Fruit fly (Drosophila melanogaster) whole organism, wandering third instar larva: Measurements from ENCODE around the gene rut.

Experiments used
- Abd-B ChIP-seq: fragments of >200 bp; optimal IDR thresholded peaks from 2 replicates; lab custom pipeline; 2017; ENCODE audit warnings: missing biosample characterization, missing genetic modification characterization
- CG32264 ChIP-seq: fragments of 200-800 bp; sonication (Bioruptor generic); optimal IDR thresholded peaks from 2 replicates; lab custom pipeline; 2016; ENCODE audit warnings: missing biosample characterization, missing genetic modification characterization
- CrebA ChIP-seq: fragments of 200-800 bp; sonication (Bioruptor generic); optimal IDR thresholded peaks from 2 replicates; lab custom pipeline; 2016; ENCODE audit warnings: missing biosample characterization, mild to moderate bottlenecking, missing genetic modification characterization, borderline replicate concordance
- Dfd ChIP-seq: fragments of >200 bp; optimal IDR thresholded peaks from 2 replicates; lab custom pipeline; 2017; ENCODE audit warnings: missing biosample characterization, missing genetic modification characterization
- Dif ChIP-seq: fragments of 200-275, 200-300 bp; sonication (Bioruptor generic); optimal IDR thresholded peaks from 2 replicates; lab custom pipeline; 2018; ENCODE audit warnings: missing biosample characterization, missing genetic modification characterization; ENCODE audit not compliant: partially characterized antibody
- GATAd ChIP-seq: sonication (Bioruptor generic); optimal IDR thresholded peaks from 2 replicates; lab custom pipeline; 2016; ENCODE audit warnings: missing biosample characterization, missing genetic modification characterization
- Hnf4 ChIP-seq: fragments of 200-800 bp; sonication (Bioruptor generic); optimal IDR thresholded peaks from 2 replicates; lab custom pipeline; 2016; ENCODE audit warnings: missing biosample characterization, mild to moderate bottlenecking, missing genetic modification characterization
- Hr78 ChIP-seq: fragments of >200 bp; optimal IDR thresholded peaks from 2 replicates; lab custom pipeline; 2017; ENCODE audit warnings: missing biosample characterization, missing genetic modification characterization
- Hr83 ChIP-seq: fragments of 200-300 bp; sonication (Bioruptor generic); optimal IDR thresholded peaks from 2 replicates; lab custom pipeline; 2016; ENCODE audit warnings: missing biosample characterization, mild to moderate bottlenecking, missing genetic modification characterization, moderate library complexity; ENCODE audit not compliant: poor library complexity, severe bottlenecking
- Myc ChIP-seq: fragments of >200 bp; optimal IDR thresholded peaks from 2 replicates; lab custom pipeline; 2017
- N ChIP-seq: fragments of >200 bp; optimal IDR thresholded peaks from 2 replicates; lab custom pipeline; 2018; ENCODE audit warnings: missing biosample characterization, missing external identifiers, missing genetic modification characterization
- OdsH ChIP-seq: fragments of 200-800 bp; sonication (Bioruptor generic); optimal IDR thresholded peaks from 2 replicates; lab custom pipeline; 2016; ENCODE audit warnings: missing biosample characterization, mild to moderate bottlenecking, missing genetic modification characterization
- Rel ChIP-seq, 2 experiments: fragments of 200-800 bp; sonication (Bioruptor generic) in 1 of 2; optimal IDR thresholded peaks; 2 replicates in 1 of 2; 3 replicates in 1 of 2; lab custom pipeline; 2016 to 2019; ENCODE audit warnings: mild to moderate bottlenecking in 2 of 2, missing biosample characterization in 2 of 2, missing genetic modification characterization in 2 of 2, moderate library complexity in 1 of 2
- Sp1 ChIP-seq: fragments of 200-800 bp; sonication (Bioruptor generic); optimal IDR thresholded peaks from 3 replicates; lab custom pipeline; 2019; ENCODE audit warnings: missing biosample characterization, mild to moderate bottlenecking, missing genetic modification characterization, moderate library complexity
- Vsx2 ChIP-seq: fragments of 200-300, 225-300 bp; sonication (Bioruptor generic); optimal IDR thresholded peaks from 2 replicates; lab custom pipeline; 2018; ENCODE audit warnings: missing biosample characterization, missing genetic modification characterization; ENCODE audit not compliant: partially characterized antibody
- br ChIP-seq: fragments of 200-800 bp; sonication (Bioruptor generic); optimal IDR thresholded peaks from 2 replicates; lab custom pipeline; 2016; ENCODE audit warnings: missing biosample characterization, missing genetic modification characterization
- brk ChIP-seq: fragments of 200-800 bp; sonication (Bioruptor generic); optimal IDR thresholded peaks from 2 replicates; lab custom pipeline; 2016; ENCODE audit warnings: missing biosample characterization, mild to moderate bottlenecking, missing genetic modification characterization
- dl ChIP-seq, 2 experiments: fragments of 175-275, 200-275 bp in 1 of 2; fragments of 200-275 bp in 1 of 2; sonication (Bioruptor generic); optimal IDR thresholded peaks; lab custom pipeline; 2018; ENCODE audit warnings: mild to moderate bottlenecking in 2 of 2, missing biosample characterization in 2 of 2, missing genetic modification characterization in 2 of 2, moderate library complexity in 2 of 2; ENCODE audit not compliant: partially characterized antibody in 2 of 2, insufficient read depth in 1 of 2
- dmrt93B ChIP-seq: fragments of 200-800 bp; sonication (Bioruptor generic); optimal IDR thresholded peaks from 2 replicates; lab custom pipeline; 2018; ENCODE audit warnings: missing biosample characterization, mild to moderate bottlenecking, missing genetic modification characterization
- dsf ChIP-seq: sonication (Bioruptor generic); optimal IDR thresholded peaks from 2 replicates; lab custom pipeline; 2016; ENCODE audit warnings: missing biosample characterization, missing genetic modification characterization, borderline replicate concordance
- ey ChIP-seq: fragments of 200-800 bp; sonication (Bioruptor generic); optimal IDR thresholded peaks from 2 replicates; lab custom pipeline; 2016; ENCODE audit warnings: missing biosample characterization, missing genetic modification characterization
- foxo ChIP-seq, 2 experiments: fragments of 200-800 bp; sonication (Bioruptor generic); optimal IDR thresholded peaks; 2 replicates in 1 of 2; 3 replicates in 1 of 2; lab custom pipeline; 2016 to 2017; ENCODE audit warnings: missing biosample characterization in 2 of 2, missing genetic modification characterization in 2 of 2
- fru ChIP-seq: fragments of 200-800 bp; sonication (Bioruptor generic); optimal IDR thresholded peaks from 3 replicates; lab custom pipeline; 2016; ENCODE audit warnings: missing biosample characterization, mild to moderate bottlenecking, missing genetic modification characterization
- h ChIP-seq: fragments of 200-800 bp; sonication (Bioruptor generic); optimal IDR thresholded peaks from 3 replicates; lab custom pipeline; 2016; ENCODE audit warnings: missing biosample characterization, mild to moderate bottlenecking, missing genetic modification characterization
- jim ChIP-seq: fragments of 175-275, 200-325 bp; sonication (Bioruptor generic); optimal IDR thresholded peaks from 2 replicates; lab custom pipeline; 2016; ENCODE audit warnings: missing biosample characterization, mild to moderate bottlenecking, missing genetic modification characterization
- lola ChIP-seq: fragments of >200 bp; optimal IDR thresholded peaks from 2 replicates; lab custom pipeline; 2017; ENCODE audit warnings: missing biosample characterization, missing genetic modification characterization
- pan ChIP-seq: fragments of >200 bp; optimal IDR thresholded peaks from 2 replicates; lab custom pipeline; 2017
- psq ChIP-seq: fragments of 200-800 bp; sonication (Bioruptor generic); optimal IDR thresholded peaks from 3 replicates; lab custom pipeline; 2017; ENCODE audit warnings: missing biosample characterization, mild to moderate bottlenecking, missing genetic modification characterization, moderate library complexity
- rgr ChIP-seq: fragments of 200-800 bp; sonication (Bioruptor generic); optimal IDR thresholded peaks from 3 replicates; lab custom pipeline; 2016; ENCODE audit warnings: missing biosample characterization, mild to moderate bottlenecking, missing genetic modification characterization
- sage ChIP-seq: fragments of 200-800 bp; sonication (Bioruptor generic); optimal IDR thresholded peaks from 2 replicates; lab custom pipeline; 2016; ENCODE audit warnings: missing biosample characterization, mild to moderate bottlenecking, missing genetic modification characterization
- sv ChIP-seq: fragments of 200-800 bp; sonication (Bioruptor generic); optimal IDR thresholded peaks from 3 replicates; lab custom pipeline; 2016; ENCODE audit warnings: missing biosample characterization, missing genetic modification characterization
- woc ChIP-seq: sonication (Bioruptor generic); optimal IDR thresholded peaks from 2 replicates; lab custom pipeline; 2016; ENCODE audit warnings: missing biosample characterization, mild to moderate bottlenecking, missing genetic modification characterization

The rut gene

dm6 chrX:14857883-14858282, 32.0 kb upstream of the rut start:
- TF ChIP-seq Sp1 (no peak), CrebA (no peak)

dm6 chrX:14856261-14856660, 30.4 kb upstream of the rut start, which contains the start of gene CG9519:
TSS of gene CG9519 (minus strand) at chrX:14856361.
- TF ChIP-seq woc = no peak
- TF ChIP-seq sv (GFP tag; lab: Kevin White, UChicago) = no peak
- TF ChIP-seq Hnf4 (GFP tag; lab: Kevin White, UChicago) = no peak
- no peak for TF ChIP-seq N (GFP tag; lab: Kevin White, UChicago)
- TF ChIP-seq dl (GFP tag; optimal IDR thresholded peaks at IDR 0.05; lab: Kevin White, UChicago; ENCODE audit: insufficient read depth in 1 of 2, partially characterized antibody in 2 of 2) = no peak
- TF ChIP-seq CrebA = no peak
- TF ChIP-seq lola (GFP tag; lab: Kevin White, UChicago) = no peak
- no peak for TF ChIP-seq Hr83 (GFP tag; lab: Kevin White, UChicago)
- TF ChIP-seq Abd-B (GFP tag; lab: Kevin White, UChicago) = no peak
- TF ChIP-seq dmrt93B (GFP tag; lab: Kevin White, UChicago) = no peak
- TF ChIP-seq sage = no peak
- TF ChIP-seq foxo (GFP tag; optimal IDR thresholded peaks at IDR 0.05; lab: Kevin White, UChicago) = no peak
- TF ChIP-seq pan (lab: Kevin White, UChicago) = no peak
- no peak for TF ChIP-seq Dfd
- TF ChIP-seq Rel (GFP tag; optimal IDR thresholded peaks at IDR 0.05; lab: Kevin White, UChicago) = no peak
- TF ChIP-seq Rel (tag; optimal IDR thresholded peaks at IDR 0.05; lab: Kevin White, UChicago) = no peak
- no peak for TF ChIP-seq dsf (GFP tag; lab: Kevin White, UChicago)
- TF ChIP-seq jim (GFP tag; lab: Kevin White, UChicago) = no peak
- TF ChIP-seq, all 38 proteins: peak for 0

dm6 chrX:14853153-14853672, 27.3 kb upstream of the rut start, which contains the start of gene CG9521:
TSS of gene CG9521 (minus strand) at chrX:14853269.
- TF ChIP-seq dmrt93B (GFP tag; lab: Kevin White, UChicago) = no peak
- no peak for TF ChIP-seq GATAd (GFP tag; lab: Kevin White, UChicago)
- TF ChIP-seq brk (GFP tag; lab: Kevin White, UChicago) = no peak
- no peak for TF ChIP-seq Vsx2 (GFP tag; lab: Kevin White, UChicago)
- no peak for TF ChIP-seq CG32264 (GFP tag; lab: Kevin White, UChicago)
- no peak for TF ChIP-seq Dfd
- no peak for TF ChIP-seq sage
- no peak for TF ChIP-seq woc
- no peak for TF ChIP-seq Rel (GFP tag; optimal IDR thresholded peaks at IDR 0.05; lab: Kevin White, UChicago)
- no peak for TF ChIP-seq Rel (tag; optimal IDR thresholded peaks at IDR 0.05; lab: Kevin White, UChicago)
- TF ChIP-seq dl (GFP tag; optimal IDR thresholded peaks at IDR 0.05; lab: Kevin White, UChicago; ENCODE audit: insufficient read depth in 1 of 2, partially characterized antibody in 2 of 2) = no peak
- TF ChIP-seq Hr78 (GFP tag; lab: Kevin White, UChicago) = no peak
- TF ChIP-seq jim (GFP tag; lab: Kevin White, UChicago) = no peak
- TF ChIP-seq Hr83 (GFP tag; lab: Kevin White, UChicago) = no peak
- no peak for TF ChIP-seq br (GFP tag; lab: Kevin White, UChicago)
- no peak for TF ChIP-seq fru (GFP tag; lab: Kevin White, UChicago)
- no peak for TF ChIP-seq rgr (GFP tag; lab: Kevin White, UChicago)
- TF ChIP-seq Myc (lab: Kevin White, UChicago) = no peak
- TF ChIP-seq pan (lab: Kevin White, UChicago) = no peak
- TF ChIP-seq ey (GFP tag; lab: Kevin White, UChicago) = no peak

- no peak for TF ChIP-seq Dif (GFP tag; lab: Kevin White, UChicago)
- no peak for TF ChIP-seq dmrt93B (GFP tag; lab: Kevin White, UChicago)
- no peak for TF ChIP-seq woc
- TF ChIP-seq OdsH (GFP tag; lab: Kevin White, UChicago) = no peak
- TF ChIP-seq psq = no peak
- TF ChIP-seq h = no peak
- TF ChIP-seq Myc (lab: Kevin White, UChicago) = no peak
These were observed 24.2 kb upstream of the rut start for dm6 chrX:14850069-14850468.
